Worm (Caenorhabditis elegans): ENCODE results near the gene nhr-59.

nhr-59 gene

ce11 chrV:2255191-2255590 lies 22.9 kb downstream of the nhr-59 start, which contains the start of gene F41B5.1:
Gene F41B5.1, plus strand, starts transcription at chrV:2255533.
- TF ChIP-seq hmg-11 (tag; optimal IDR thresholded peaks at IDR 0.05): peak; percentile 15

ce11 chrV:2254553-2255124 lies 23.4 kb downstream of the nhr-59 start, which contains the start of gene str-253:
Gene str-253, minus strand, starts transcription at chrV:2254603.
- TF ChIP-seq pha-4 (tag; optimal IDR thresholded peaks at IDR 0.05): no peak
- no peak for TF ChIP-seq zag-1 (tag; optimal IDR thresholded peaks at IDR 0.05)
- TF ChIP-seq lin-39 (tag; optimal IDR thresholded peaks at IDR 0.05): no peak
- TF ChIP-seq nhr-28 (tag; optimal IDR thresholded peaks at IDR 0.05): no peak
- TF ChIP-seq R02D3.7 (tag; optimal IDR thresholded peaks at IDR 0.05): no peak
- TF ChIP-seq elt-1 (tag; optimal IDR thresholded peaks at IDR 0.05): no peak
- no peak for TF ChIP-seq sea-2 (GFP tag; optimal IDR thresholded peaks at IDR 0.05)
- no peak for TF ChIP-seq hmg-11 (tag; optimal IDR thresholded peaks at IDR 0.05)
- no peak for TF ChIP-seq fkh-10 (GFP tag; optimal IDR thresholded peaks at IDR 0.05)
- TF ChIP-seq nhr-12 (tag; optimal IDR thresholded peaks at IDR 0.05): no peak
- no peak for TF ChIP-seq nhr-76 (tag; optimal IDR thresholded peaks at IDR 0.05)
- no peak for TF ChIP-seq snpc-4 (tag; optimal IDR thresholded peaks at IDR 0.05)
- no peak for TF ChIP-seq skn-1 (tag; optimal IDR thresholded peaks at IDR 0.05)
- TF ChIP-seq ceh-28 (tag; optimal IDR thresholded peaks at IDR 0.05): no peak
- no peak for TF ChIP-seq fkh-2 (tag; optimal IDR thresholded peaks at IDR 0.05)
- TF ChIP-seq nhr-23 (tag; optimal IDR thresholded peaks at IDR 0.05): no peak

ce11 chrV:2251774-2252173 lies 26.3 kb downstream of the nhr-59 start:
- TF ChIP-seq elt-2 (tag; optimal IDR thresholded peaks at IDR 0.05) (peak; percentile 55), pqm-1 (tag; optimal IDR thresholded peaks at IDR 0.05) (peak; percentile 13), unc-62 (GFP tag; optimal IDR thresholded peaks at IDR 0.05) (no peak)

ce11 chrV:2250126-2250590 lies 27.9 kb downstream of the nhr-59 start, which contains the start of gene cyp-33C7:
Gene cyp-33C7, plus strand, starts transcription at chrV:2250540.
- TF ChIP-seq nhr-23 (tag; optimal IDR thresholded peaks at IDR 0.05) (peak; percentile 19), pha-4 (tag; optimal IDR thresholded peaks at IDR 0.05) (peak; percentile 72), nhr-11 (tag; optimal IDR thresholded peaks at IDR 0.05) (no peak), pqm-1 (tag; optimal IDR thresholded peaks at IDR 0.05) (peak; percentile 68), nfya-1 (tag; optimal IDR thresholded peaks at IDR 0.05; ENCODE audit: insufficient read depth) (peak; percentile 20), elt-1 (tag; optimal IDR thresholded peaks at IDR 0.05) (no peak), unc-62 (GFP tag; optimal IDR thresholded peaks at IDR 0.05) (no peak), lin-15B (tag; optimal IDR thresholded peaks at IDR 0.05) (no peak), elt-2 (tag; optimal IDR thresholded peaks at IDR 0.05) (peak; percentile 78), fkh-2 (tag; optimal IDR thresholded peaks at IDR 0.05) (no peak), ceh-28 (tag; optimal IDR thresholded peaks at IDR 0.05) (peak; percentile 15), jun-1 (tag; optimal IDR thresholded peaks at IDR 0.05) (peak; percentile 71)

- no peak for TF ChIP-seq nhr-76 (tag; optimal IDR thresholded peaks at IDR 0.05)
- TF ChIP-seq ZK546.5 (tag; optimal IDR thresholded peaks at IDR 0.05): no peak
- TF ChIP-seq nhr-11 (tag; optimal IDR thresholded peaks at IDR 0.05): no peak
- TF ChIP-seq nhr-43 (tag; optimal IDR thresholded peaks at IDR 0.05; ENCODE audit: poor library complexity, severe bottlenecking): no peak
- no peak for TF ChIP-seq ceh-16 (tag; optimal IDR thresholded peaks at IDR 0.05)
- no peak for TF ChIP-seq egl-27 (tag; optimal IDR thresholded peaks at IDR 0.05)
- TF ChIP-seq nfya-1 (tag; optimal IDR thresholded peaks at IDR 0.05; ENCODE audit: insufficient read depth): no peak
- TF ChIP-seq ztf-4 (tag; optimal IDR thresholded peaks at IDR 0.05): no peak
- no peak for TF ChIP-seq pha-4 (tag; optimal IDR thresholded peaks at IDR 0.05)
- TF ChIP-seq mml-1 (tag; optimal IDR thresholded peaks at IDR 0.05): no peak
- no peak for TF ChIP-seq ama-1 (optimal IDR thresholded peaks at IDR 0.05)
- TF ChIP-seq daf-12 (tag; optimal IDR thresholded peaks at IDR 0.05): no peak
- TF ChIP-seq nhr-25 (tag; optimal IDR thresholded peaks at IDR 0.05): no peak
- no peak for TF ChIP-seq fos-1 (tag; optimal IDR thresholded peaks at IDR 0.05)
- TF ChIP-seq nhr-28 (tag; optimal IDR thresholded peaks at IDR 0.05): no peak
- no peak for TF ChIP-seq skn-1 (tag; optimal IDR thresholded peaks at IDR 0.05)
- TF ChIP-seq elt-1 (tag; optimal IDR thresholded peaks at IDR 0.05): no peak
- no peak for TF ChIP-seq sea-2 (GFP tag; optimal IDR thresholded peaks at IDR 0.05)
- no peak for TF ChIP-seq nhr-23 (tag; optimal IDR thresholded peaks at IDR 0.05)
- TF ChIP-seq lsy-12 (tag; optimal IDR thresholded peaks at IDR 0.05): no peak
Measured at ce11 chrV:2249310-2249709, 28.8 kb downstream of the nhr-59 start, which contains the start of gene cyp-33C6. Gene cyp-33C6, minus strand, starts transcription at chrV:2249410.

All from whole organism, L3 larva.